Worm (Caenorhabditis elegans) whole organism, late embryonic: ENCODE results near the gene clc-26.
A peak's percentile ranks its signal among the peaks of the same experiment; 100 is the strongest.

ENCODE experiments used
- C08G9.2 ChIP-seq: sonication (generic microtip); optimal IDR thresholded peaks from 2 replicates; lab custom pipeline; 2016; ENCODE audit warnings: mild to moderate bottlenecking, missing genetic modification characterization, moderate library complexity, missing compliant biosample characterization
- C38D4.7 ChIP-seq: fragments of 200-800 bp; sonication (Bioruptor generic); optimal IDR thresholded peaks from 2 replicates; lab custom pipeline; 2018; ENCODE audit warnings: mild to moderate bottlenecking, missing genetic modification characterization, moderate library complexity, missing compliant biosample characterization
- Y22D7AL.16 ChIP-seq: sonication (generic microtip); optimal IDR thresholded peaks from 2 replicates; lab custom pipeline; 2016; ENCODE audit warnings: missing genetic modification characterization, missing compliant biosample characterization
- ceh-14 ChIP-seq: sonication (generic microtip); optimal IDR thresholded peaks from 2 replicates; lab custom pipeline; 2016; ENCODE audit warnings: missing genotype, missing genetic modification characterization, missing compliant biosample characterization
- ceh-18 ChIP-seq: sonication (generic microtip); optimal IDR thresholded peaks from 2 replicates; lab custom pipeline; 2016; ENCODE audit warnings: missing genetic modification characterization, missing compliant biosample characterization
- ceh-19 ChIP-seq: fragments of 200-800 bp; sonication (Bioruptor generic); optimal IDR thresholded peaks from 2 replicates; lab custom pipeline; 2018; ENCODE audit warnings: mild to moderate bottlenecking, missing genetic modification characterization, missing compliant biosample characterization
- ceh-2 ChIP-seq: sonication (generic microtip); optimal IDR thresholded peaks from 2 replicates; lab custom pipeline; 2016; ENCODE audit warnings: missing genotype, missing genetic modification characterization, missing compliant biosample characterization
- ceh-22 ChIP-seq: sonication (generic microtip); optimal IDR thresholded peaks from 2 replicates; lab custom pipeline; 2017; ENCODE audit warnings: missing biosample characterization, missing genetic modification characterization
- ceh-24 ChIP-seq: sonication (generic microtip); optimal IDR thresholded peaks from 2 replicates; lab custom pipeline; 2016; ENCODE audit warnings: mild to moderate bottlenecking, missing genetic modification characterization, missing compliant biosample characterization
- ceh-30 ChIP-seq: fragments of 150-350 bp; optimal IDR thresholded peaks from 2 replicates; lab custom pipeline; 2014; ENCODE audit warnings: missing biosample characterization, missing genetic modification characterization
- ceh-31 ChIP-seq: sonication (generic microtip); optimal IDR thresholded peaks from 2 replicates; lab custom pipeline; 2016; ENCODE audit warnings: missing genetic modification characterization, missing compliant biosample characterization
- ceh-34 ChIP-seq: sonication (generic microtip); optimal IDR thresholded peaks from 2 replicates; lab custom pipeline; 2016; ENCODE audit warnings: mild to moderate bottlenecking, missing genetic modification characterization, missing compliant biosample characterization
- ceh-45 ChIP-seq: fragments of 200-800 bp; sonication (Bioruptor generic); IDR thresholded peaks from 2 replicates; pipeline ENCODE4 v1.3.6; 2022; ENCODE audit warnings: missing genetic modification reagents, missing genetic modification characterization, missing compliant biosample characterization
- ceh-48 ChIP-seq: sonication (generic microtip); optimal IDR thresholded peaks from 2 replicates; lab custom pipeline; 2016; ENCODE audit warnings: missing genetic modification characterization, inconsistent platforms, missing compliant biosample characterization
- ceh-6 ChIP-seq: fragments of 200-800 bp; sonication (Bioruptor generic); optimal IDR thresholded peaks from 2 replicates; lab custom pipeline; 2018; ENCODE audit warnings: mild to moderate bottlenecking, missing genetic modification characterization, missing compliant biosample characterization
- dve-1 ChIP-seq: sonication (generic microtip); optimal IDR thresholded peaks from 2 replicates; lab custom pipeline; 2017; ENCODE audit warnings: antibody characterized with exemption, mild to moderate bottlenecking, missing genetic modification characterization, missing compliant biosample characterization
- elt-4 ChIP-seq: sonication (generic microtip); optimal IDR thresholded peaks from 2 replicates; lab custom pipeline; 2016; ENCODE audit warnings: missing genetic modification characterization, missing compliant biosample characterization
- fax-1 ChIP-seq: sonication (generic microtip); optimal IDR thresholded peaks from 2 replicates; lab custom pipeline; 2016; ENCODE audit warnings: missing genotype, missing genetic modification characterization, missing compliant biosample characterization
- fkh-10 ChIP-seq: fragments of 150-350 bp; optimal IDR thresholded peaks from 2 replicates; lab custom pipeline; 2014; ENCODE audit warnings: missing biosample characterization, missing genetic modification reagents, missing genetic modification characterization
- fkh-6 ChIP-seq: sonication (generic microtip); optimal IDR thresholded peaks from 2 replicates; lab custom pipeline; 2016; ENCODE audit warnings: missing genetic modification characterization, missing compliant biosample characterization
- hlh-13 ChIP-seq: fragments of 200-800 bp; sonication (Bioruptor generic); optimal IDR thresholded peaks from 2 replicates; lab custom pipeline; 2018; ENCODE audit warnings: mild to moderate bottlenecking, missing genetic modification characterization, missing compliant biosample characterization
- hlh-15 ChIP-seq: sonication (generic microtip); optimal IDR thresholded peaks from 2 replicates; lab custom pipeline; 2016; ENCODE audit warnings: missing genetic modification characterization, missing compliant biosample characterization
- hlh-30 ChIP-seq: sonication (generic microtip); optimal IDR thresholded peaks from 2 replicates; lab custom pipeline; 2017; ENCODE audit warnings: antibody characterized with exemption, missing genetic modification characterization, missing compliant biosample characterization; ENCODE audit not compliant: insufficient read depth
- hlh-6 ChIP-seq: sonication (generic microtip); optimal IDR thresholded peaks from 2 replicates; lab custom pipeline; 2016; ENCODE audit warnings: missing genotype, missing genetic modification characterization, missing compliant biosample characterization
- hlh-8 ChIP-seq: sonication (generic microtip); optimal IDR thresholded peaks from 2 replicates; lab custom pipeline; 2016; ENCODE audit warnings: missing genotype, missing genetic modification characterization, missing compliant biosample characterization
- madf-2 ChIP-seq: sonication (generic microtip); optimal IDR thresholded peaks from 2 replicates; lab custom pipeline; 2017; ENCODE audit warnings: missing genetic modification characterization, missing compliant biosample characterization
- mec-3 ChIP-seq: sonication (generic microtip); optimal IDR thresholded peaks from 2 replicates; lab custom pipeline; 2016; ENCODE audit warnings: borderline replicate concordance, missing genetic modification characterization, missing compliant biosample characterization
- nfya-1 ChIP-seq: sonication (generic microtip); optimal IDR thresholded peaks from 2 replicates; lab custom pipeline; 2017; ENCODE audit warnings: missing genetic modification characterization, mild to moderate bottlenecking, missing compliant biosample characterization, antibody characterized with exemption, moderate library complexity
- nhr-11 ChIP-seq: fragments of 150-350 bp; optimal IDR thresholded peaks from 2 replicates; lab custom pipeline; 2014; ENCODE audit warnings: missing biosample characterization, missing genetic modification characterization
- pax-1 ChIP-seq: fragments of 150-350 bp; optimal IDR thresholded peaks from 2 replicates; lab custom pipeline; 2014; ENCODE audit warnings: missing biosample characterization, missing genetic modification characterization
- pha-4 ChIP-seq: fragments of 150-350 bp; optimal IDR thresholded peaks from 2 replicates; lab custom pipeline; 2018; ENCODE audit warnings: missing biosample characterization, missing genetic modification reagents, missing genetic modification characterization
- pqm-1 ChIP-seq: sonication (generic microtip); optimal IDR thresholded peaks from 2 replicates; lab custom pipeline; 2016; ENCODE audit warnings: missing genetic modification characterization, missing compliant biosample characterization
- pros-1 ChIP-seq: fragments of 150-350 bp; optimal IDR thresholded peaks from 2 replicates; lab custom pipeline; 2014; ENCODE audit warnings: missing biosample characterization, missing genetic modification reagents, missing genetic modification characterization
- ref-2 ChIP-seq: sonication (generic microtip); optimal IDR thresholded peaks from 2 replicates; lab custom pipeline; 2016; ENCODE audit warnings: missing genetic modification characterization, missing compliant biosample characterization
- rnt-1 ChIP-seq: sonication (generic microtip); optimal IDR thresholded peaks from 2 replicates; lab custom pipeline; 2016; ENCODE audit warnings: missing genetic modification characterization, missing compliant biosample characterization
- sdc-2 ChIP-seq: sonication (generic microtip); optimal IDR thresholded peaks from 2 replicates; lab custom pipeline; 2016; ENCODE audit warnings: missing genotype, missing genetic modification characterization, missing compliant biosample characterization
- sox-4 ChIP-seq: sonication (generic microtip); optimal IDR thresholded peaks from 2 replicates; lab custom pipeline; 2017; ENCODE audit warnings: mild to moderate bottlenecking, missing genetic modification characterization, inconsistent platforms, missing compliant biosample characterization
- syd-9 ChIP-seq: sonication (generic microtip); optimal IDR thresholded peaks from 2 replicates; lab custom pipeline; 2016; ENCODE audit warnings: mild to moderate bottlenecking, missing genetic modification characterization, moderate library complexity, missing compliant biosample characterization
- tbx-2 ChIP-seq: sonication (generic microtip); optimal IDR thresholded peaks from 2 replicates; lab custom pipeline; 2016; ENCODE audit warnings: missing genetic modification characterization, missing compliant biosample characterization
- tbx-7 ChIP-seq: sonication (generic microtip); optimal IDR thresholded peaks from 2 replicates; lab custom pipeline; 2016; ENCODE audit warnings: missing genotype, missing genetic modification characterization, missing compliant biosample characterization
- unc-3 ChIP-seq, 2 experiments: fragments of 200-800 bp in 1 of 2; sonication (Bioruptor generic) in 1 of 2; sonication (generic microtip) in 1 of 2; conservative IDR thresholded peaks in 1 of 2; optimal IDR thresholded peaks in 1 of 2; 2 replicates each; pipeline versions ENCODE4 v1.3.6 to Lab custom; 2016 to 2022; ENCODE audit warnings: missing compliant biosample characterization in 2 of 2, missing genetic modification characterization in 2 of 2, missing genetic modification reagents in 1 of 2
- unc-42 ChIP-seq: sonication (generic microtip); optimal IDR thresholded peaks from 2 replicates; lab custom pipeline; 2016; ENCODE audit warnings: missing genotype, missing genetic modification characterization, missing compliant biosample characterization
- unc-55 ChIP-seq: sonication (generic microtip); optimal IDR thresholded peaks from 2 replicates; lab custom pipeline; 2017; ENCODE audit warnings: missing biosample characterization, missing genetic modification reagents, missing genetic modification characterization
- ztf-16 ChIP-seq: sonication (generic microtip); optimal IDR thresholded peaks from 2 replicates; lab custom pipeline; 2017; ENCODE audit warnings: missing genetic modification characterization, missing compliant biosample characterization

Gene clc-26

DNA sequence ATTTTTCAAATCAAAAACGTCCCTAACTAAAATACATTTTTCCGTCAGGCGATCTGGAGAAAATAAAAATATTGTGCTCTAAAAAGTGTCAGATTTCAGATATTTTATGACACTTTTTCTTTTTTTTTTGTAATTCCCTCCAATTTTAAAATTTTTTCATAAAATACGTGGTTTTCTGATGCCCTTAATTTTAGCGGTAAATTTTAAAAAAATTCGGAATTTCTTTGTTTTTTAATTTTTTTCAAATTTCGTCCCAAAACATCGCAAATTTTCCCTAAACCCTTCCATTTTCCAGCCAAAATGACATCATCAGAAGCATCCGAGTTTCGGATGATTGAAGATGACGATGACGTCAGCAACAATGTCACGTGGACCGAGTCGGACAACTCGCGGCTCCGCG lies 39.3 kb downstream of the clc-26 start, which contains the start of gene trp-2:
trp-2 (plus strand) TSS at position 301 of the 400 bp plus-strand sequence.
- TF ChIP-seq nfya-1 (tag; lab: Kevin White, UChicago) = no peak
- no peak for TF ChIP-seq ceh-2 (tag; lab: Kevin White, UChicago)
- no peak for TF ChIP-seq unc-3 (GFP tag; conservative IDR thresholded peaks at IDR 0.05; lab: Robert Waterston, UW)
- TF ChIP-seq unc-3 (tag; optimal IDR thresholded peaks at IDR 0.05; lab: Kevin White, UChicago) = no peak
- TF ChIP-seq fkh-10 (GFP tag; lab: Kevin White, UChicago) = no peak
- no peak for TF ChIP-seq fax-1
- TF ChIP-seq ceh-24 (tag; lab: Kevin White, UChicago) = no peak
- TF ChIP-seq C38D4.7 (GFP tag; lab: Kevin White, UChicago) = no peak
- TF ChIP-seq hlh-30 = no peak
- no peak for TF ChIP-seq unc-55 (GFP tag; lab: Kevin White, UChicago)
- TF ChIP-seq elt-4 (tag; lab: Kevin White, UChicago) = no peak
- no peak for TF ChIP-seq rnt-1 (tag; lab: Kevin White, UChicago)
- no peak for TF ChIP-seq madf-2
- TF ChIP-seq ceh-22 = no peak

DNA sequence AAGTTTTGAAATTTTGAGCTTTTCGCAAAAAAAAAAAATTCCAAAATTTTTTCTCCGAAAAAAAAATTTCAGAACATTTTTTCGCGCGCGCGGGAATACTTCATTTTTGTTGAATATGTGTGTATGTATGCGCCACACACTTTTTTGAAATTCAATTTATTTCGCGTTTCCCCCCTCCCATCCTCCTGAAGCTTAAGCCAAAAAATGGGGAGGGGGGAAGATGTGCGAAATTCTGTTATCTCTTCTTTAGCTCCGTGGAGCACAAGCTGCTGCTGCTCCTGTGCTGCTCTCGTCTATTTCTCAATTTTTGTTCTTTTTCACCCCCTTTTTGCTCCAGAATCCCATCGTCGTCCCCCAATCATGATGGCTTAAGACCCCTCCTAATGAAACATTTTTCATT lies 41.3 kb downstream of the clc-26 start:
- TF ChIP-seq sox-4 (tag; lab: Kevin White, UChicago) (no peak), fax-1 (no peak), pqm-1 (tag; lab: Kevin White, UChicago) (no peak), mec-3 (tag; lab: Kevin White, UChicago) (no peak), tbx-2 (tag; lab: Kevin White, UChicago) (no peak), unc-42 (peak; percentile 96), ztf-16 (tag; lab: Kevin White, UChicago) (no peak), ceh-14 (no peak), ceh-30 (tag; lab: Kevin White, UChicago) (no peak)
- TF ChIP-seq, all 69 proteins: peak for 1

DNA sequence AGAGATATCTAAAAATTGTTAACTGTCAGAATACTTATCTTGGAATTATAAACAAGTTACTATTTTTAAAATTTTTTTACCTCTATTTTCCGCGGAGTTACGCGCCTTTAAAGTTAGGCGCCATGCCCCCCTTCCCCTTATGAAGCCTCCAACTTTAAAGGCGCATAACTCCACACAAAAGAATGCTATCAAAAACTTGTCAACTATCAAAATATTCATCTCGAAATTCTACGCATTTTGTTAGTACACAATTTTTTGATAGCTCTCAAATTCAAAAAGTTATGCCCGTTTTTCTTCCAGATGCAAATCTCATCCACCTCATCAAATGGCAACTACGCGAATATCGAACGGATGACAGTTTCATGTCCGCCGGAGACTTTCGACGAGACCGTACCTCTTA lies 47.9 kb downstream of the clc-26 start, which contains the start of gene tbc-10:
tbc-10 (plus strand) TSS at position 301 of the 400 bp plus-strand sequence.
- TF ChIP-seq fkh-6 (tag; lab: Kevin White, UChicago) (no peak), ceh-19 (GFP tag; lab: Kevin White, UChicago) (no peak), syd-9 (tag; lab: Kevin White, UChicago) (no peak), Y22D7AL.16 (tag; lab: Kevin White, UChicago) (no peak), madf-2 (no peak), hlh-8 (tag; lab: Kevin White, UChicago) (no peak), hlh-6 (no peak), pros-1 (tag; lab: Kevin White, UChicago) (no peak), hlh-15 (tag; lab: Kevin White, UChicago) (no peak), ceh-30 (tag; lab: Kevin White, UChicago) (no peak), pqm-1 (tag; lab: Kevin White, UChicago) (no peak)

DNA sequence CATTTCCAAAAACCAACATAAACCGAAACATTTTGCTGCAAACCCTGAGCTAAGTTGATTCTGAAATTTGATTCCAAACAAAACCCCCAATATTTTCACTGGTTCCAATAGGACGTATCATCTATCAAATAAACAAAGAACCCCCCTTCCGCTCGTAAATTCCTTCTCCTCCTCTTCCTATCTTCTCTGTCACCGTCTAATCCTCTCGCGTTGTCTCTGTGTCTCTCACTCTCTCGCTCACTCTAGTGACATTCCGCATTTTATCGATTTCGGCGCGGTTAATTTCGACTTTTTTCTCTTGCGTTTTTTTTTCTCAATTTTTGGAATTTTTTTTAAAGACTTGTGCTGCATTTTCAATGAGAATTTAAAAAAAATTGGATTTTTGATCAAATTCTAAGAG lies 48.9 kb downstream of the clc-26 start:
- TF ChIP-seq ceh-48 (peak; percentile 80), rnt-1 (tag; lab: Kevin White, UChicago) (no peak), sdc-2 (tag; lab: Kevin White, UChicago) (no peak), ceh-45 (GFP tag; lab: Robert Waterston, UW) (no peak), pha-4 (tag; lab: Kevin White, UChicago) (no peak), ceh-14 (no peak), unc-55 (GFP tag; lab: Kevin White, UChicago) (peak; percentile 34), tbx-7 (tag; lab: Kevin White, UChicago) (no peak), nfya-1 (tag; lab: Kevin White, UChicago) (peak; percentile 58), ceh-2 (tag; lab: Kevin White, UChicago) (no peak), ref-2 (tag; lab: Kevin White, UChicago) (no peak), C08G9.2 (tag; lab: Kevin White, UChicago) (no peak), ceh-34 (tag; lab: Kevin White, UChicago) (peak; percentile 73), ceh-24 (tag; lab: Kevin White, UChicago) (no peak), tbx-2 (tag; lab: Kevin White, UChicago) (peak; percentile 23), ceh-19 (GFP tag; lab: Kevin White, UChicago) (no peak), ceh-18 (tag; lab: Kevin White, UChicago) (peak; percentile 3), ceh-6 (GFP tag; lab: Kevin White, UChicago) (no peak), dve-1 (peak; percentile 27), madf-2 (no peak), hlh-13 (no peak), syd-9 (tag; lab: Kevin White, UChicago) (no peak), ceh-31 (peak; percentile 9), pax-1 (tag; lab: Kevin White, UChicago) (no peak), nhr-11 (tag; lab: Kevin White, UChicago) (no peak)
